Worm (Caenorhabditis elegans): Measurements from ENCODE around the gene str-3.

DNA sequence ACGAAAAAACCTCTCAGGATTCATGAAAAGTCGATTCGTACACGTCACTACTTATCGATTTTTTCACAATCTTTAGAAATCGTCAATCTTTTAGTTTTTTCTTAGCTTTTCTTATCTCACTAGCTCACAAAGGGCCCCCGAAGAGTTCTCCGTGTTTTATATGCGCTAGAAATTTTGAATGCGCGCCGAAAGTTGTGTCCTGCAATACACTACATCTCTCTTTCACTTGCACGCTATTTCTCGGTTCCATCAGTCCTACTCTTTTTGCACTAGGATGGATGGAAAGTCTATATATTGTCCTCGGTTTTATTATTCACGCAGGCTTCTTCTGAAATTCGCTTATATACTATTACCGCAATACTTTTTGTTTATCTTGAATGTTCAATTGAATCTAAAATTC lies 25.4 kb upstream of the str-3 start:
- TF ChIP-seq W03F9.2 (tag; optimal IDR thresholded peaks at IDR 0.05), result no peak
- no peak for TF ChIP-seq him-1 (tag; optimal IDR thresholded peaks at IDR 0.05)
